Worm (Caenorhabditis elegans): ENCODE measurements around the gene F32H5.1.

DNA sequence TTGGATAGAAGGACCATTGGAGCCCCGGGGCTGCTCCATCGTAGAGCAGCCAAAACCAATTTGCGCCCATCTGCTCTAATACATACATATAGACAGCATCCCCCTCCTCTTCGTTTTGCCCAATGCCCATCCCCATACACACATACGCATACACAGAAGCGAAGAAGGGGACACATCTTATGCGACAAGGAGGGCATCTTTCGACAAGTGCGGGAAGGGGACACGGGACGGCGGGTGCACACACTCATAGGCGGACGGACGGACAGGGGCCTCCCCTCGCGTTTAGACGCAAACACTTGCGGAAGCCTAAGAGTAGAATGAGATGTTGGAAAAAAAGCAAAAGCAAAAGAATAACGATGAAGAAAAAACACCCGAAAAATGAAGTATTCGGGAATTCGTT lies 38.6 kb upstream of the F32H5.1 start:
- TF ChIP-seq ekl-4 (GFP tag; IDR thresholded peaks at IDR 0.05) = no peak
- TF ChIP-seq unc-62 (GFP tag; optimal IDR thresholded peaks at IDR 0.05) = no peak
- TF ChIP-seq Y53F4B.3 (GFP tag; IDR thresholded peaks at IDR 0.05) = no peak
- no peak for TF ChIP-seq snpc-4 (GFP tag; optimal IDR thresholded peaks at IDR 0.05)
- no peak for TF ChIP-seq snpc-4 (tag; optimal IDR thresholded peaks at IDR 0.05)
- no peak for TF ChIP-seq attf-6 (GFP tag; IDR thresholded peaks at IDR 0.05)
- TF ChIP-seq egl-44 (GFP tag; IDR thresholded peaks at IDR 0.05) = no peak
- no peak for TF ChIP-seq lir-1 (GFP tag; conservative IDR thresholded peaks at IDR 0.05)
- TF ChIP-seq let-526 (GFP tag; IDR thresholded peaks at IDR 0.05) = no peak
